Fruit fly (Drosophila melanogaster) whole organism, pupa: ENCODE data around the gene Nup160.

Experiments used
- CG10348 ChIP-seq: fragments of 200-800 bp; sonication (Bioruptor generic); IDR thresholded peaks from 2 replicates; pipeline ENCODE4 v1.3.6; 2022; ENCODE audit warnings: missing biosample characterization, missing genetic modification characterization
- CG12605 ChIP-seq: fragments of 200-800 bp; sonication (Bioruptor generic); IDR thresholded peaks from 2 replicates; pipeline ENCODE4 v1.3.6; 2022; ENCODE audit warnings: missing biosample characterization, missing genetic modification characterization
- CG13204 ChIP-seq: fragments of 200-800 bp; sonication (Bioruptor generic); optimal IDR thresholded peaks from 2 replicates; lab custom pipeline; 2018; ENCODE audit warnings: missing biosample characterization, mild to moderate bottlenecking, missing genetic modification characterization, moderate library complexity
- CG14655 ChIP-seq: fragments of 200-800 bp; sonication (Bioruptor generic); optimal IDR thresholded peaks from 3 replicates; lab custom pipeline; 2017; ENCODE audit warnings: mild to moderate bottlenecking, missing biosample characterization, missing genetic modification reagents, missing genetic modification characterization
- CG15710 ChIP-seq: fragments of 200-800 bp; sonication (Bioruptor generic); optimal IDR thresholded peaks from 2 replicates; lab custom pipeline; 2018; ENCODE audit warnings: missing biosample characterization, mild to moderate bottlenecking, missing genetic modification characterization, moderate library complexity
- CG17806 ChIP-seq: fragments of 200-800 bp; sonication (Bioruptor generic); optimal IDR thresholded peaks from 2 replicates; lab custom pipeline; 2018; ENCODE audit warnings: missing biosample characterization, mild to moderate bottlenecking, missing genetic modification characterization, moderate library complexity
- CG32121 ChIP-seq: fragments of 200-800 bp; sonication (Bioruptor generic); IDR thresholded peaks from 2 replicates; pipeline ENCODE4 v1.3.6; 2022; ENCODE audit warnings: missing biosample characterization, missing genetic modification characterization
- CG34367 ChIP-seq: fragments of 200-800 bp; sonication (Bioruptor generic); optimal IDR thresholded peaks from 2 replicates; lab custom pipeline; 2018; ENCODE audit warnings: missing biosample characterization, mild to moderate bottlenecking, missing genetic modification characterization
- CG4496 ChIP-seq: fragments of 200-800 bp; sonication (Bioruptor generic); IDR thresholded peaks from 3 replicates; pipeline ENCODE4 v1.3.6; 2022; ENCODE audit warnings: missing biosample characterization, missing genetic modification characterization
- CG8159 ChIP-seq: fragments of 200-800 bp; sonication (Bioruptor generic); optimal IDR thresholded peaks from 3 replicates; lab custom pipeline; 2018; ENCODE audit warnings: missing biosample characterization, mild to moderate bottlenecking, missing genetic modification characterization, moderate library complexity
- CG8301 ChIP-seq: fragments of 200-800 bp; sonication (Bioruptor generic); optimal IDR thresholded peaks from 2 replicates; lab custom pipeline; 2018; ENCODE audit warnings: missing biosample characterization, mild to moderate bottlenecking, missing genetic modification characterization
- CG9948 ChIP-seq: fragments of 200-800 bp; sonication (Bioruptor generic); optimal IDR thresholded peaks from 2 replicates; lab custom pipeline; 2018; ENCODE audit warnings: missing biosample characterization, mild to moderate bottlenecking, missing genetic modification characterization, moderate library complexity
- D1 ChIP-seq: fragments of 200-800 bp; sonication (Bioruptor generic); optimal IDR thresholded peaks from 2 replicates; lab custom pipeline; 2018; ENCODE audit warnings: missing biosample characterization, mild to moderate bottlenecking, missing genetic modification characterization, moderate library complexity
- EcR ChIP-seq: fragments of 200-800 bp; sonication (Bioruptor generic); optimal IDR thresholded peaks from 3 replicates; lab custom pipeline; 2019; ENCODE audit warnings: missing biosample characterization, missing genetic modification characterization, mild to moderate bottlenecking, moderate library complexity, missing genetic modification reagents
- Ets98B ChIP-seq: fragments of 200-800 bp; sonication (Bioruptor generic); IDR thresholded peaks from 2 replicates; pipeline ENCODE4 v1.3.6; 2022; ENCODE audit warnings: missing biosample characterization, missing genetic modification characterization
- Pif1A ChIP-seq: fragments of 200-800 bp; sonication (Bioruptor generic); optimal IDR thresholded peaks from 3 replicates; lab custom pipeline; 2016; ENCODE audit warnings: missing biosample characterization, missing genetic modification characterization
- Pif1B ChIP-seq: fragments of 200-800 bp; sonication (Bioruptor generic); optimal IDR thresholded peaks from 3 replicates; lab custom pipeline; 2016; ENCODE audit warnings: missing biosample characterization, missing genetic modification characterization
- Snoo ChIP-seq: fragments of 200-800 bp; sonication (Bioruptor generic); optimal IDR thresholded peaks from 3 replicates; lab custom pipeline; 2017; ENCODE audit warnings: missing biosample characterization, mild to moderate bottlenecking, missing genetic modification characterization, inconsistent platforms
- fd96Ca ChIP-seq: fragments of 200-800 bp; sonication (Bioruptor generic); IDR thresholded peaks from 3 replicates; pipeline ENCODE4 v1.3.6; 2022; ENCODE audit warnings: missing biosample characterization, missing genetic modification characterization
- gl ChIP-seq: fragments of 200-800 bp; sonication (Bioruptor generic); optimal IDR thresholded peaks from 2 replicates; lab custom pipeline; 2018; ENCODE audit warnings: missing biosample characterization, mild to moderate bottlenecking, missing genetic modification characterization
- rn ChIP-seq: fragments of 200-800 bp; sonication (Bioruptor generic); IDR thresholded peaks from 2 replicates; pipeline ENCODE4 v1.3.6; 2022; ENCODE audit warnings: missing biosample characterization, missing genetic modification characterization

The Nup160 gene

DNA sequence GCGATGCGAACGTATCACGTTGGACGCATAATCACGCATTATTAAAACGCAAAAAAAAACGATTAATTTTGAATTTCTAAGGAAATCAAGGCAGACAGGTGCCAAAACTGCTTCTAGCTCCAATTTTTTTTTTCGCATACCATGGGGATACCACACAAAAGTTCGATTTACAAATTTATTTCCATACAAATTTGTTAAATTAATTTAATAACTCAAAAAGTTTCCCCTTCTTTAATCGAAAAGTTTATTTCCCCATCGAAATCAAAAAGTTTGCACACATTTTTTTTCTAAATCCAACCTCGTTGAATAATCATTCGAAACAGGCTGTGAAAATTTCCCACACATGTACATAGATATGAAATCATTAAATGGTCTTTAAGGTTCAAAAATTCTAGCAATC is 21.7 kb downstream of the Nup160 start, which contains the start of gene CG31867:
Gene CG31867 (minus strand): TSS at position 101 of the 400 bp plus-strand sequence.
- TF ChIP-seq CG10348 (no peak), D1 (no peak), CG14655 (no peak), Ets98B (GFP tag; lab: Robert Waterston, UW) (no peak), CG9948 (tag; lab: Kevin White, UChicago) (no peak), CG15710 (tag; lab: Kevin White, UChicago) (no peak), EcR (GFP tag; lab: Kevin White, UChicago) (no peak), CG4496 (GFP tag; lab: Robert Waterston, UW) (no peak), CG34367 (tag; lab: Kevin White, UChicago) (no peak), fd96Ca (GFP tag; lab: Robert Waterston, UW) (no peak), gl (no peak), CG12605 (GFP tag; lab: Robert Waterston, UW) (no peak), CG8159 (no peak), Pif1A (no peak), CG32121 (GFP tag; lab: Robert Waterston, UW) (no peak), CG17806 (tag; lab: Kevin White, UChicago) (no peak), Snoo (tag; lab: Kevin White, UChicago) (no peak), rn (GFP tag; lab: Robert Waterston, UW) (no peak), CG13204 (GFP tag; lab: Kevin White, UChicago) (no peak), Pif1B (GFP tag; lab: Kevin White, UChicago) (no peak)
- TF ChIP-seq, all 21 proteins: peak for 0

DNA sequence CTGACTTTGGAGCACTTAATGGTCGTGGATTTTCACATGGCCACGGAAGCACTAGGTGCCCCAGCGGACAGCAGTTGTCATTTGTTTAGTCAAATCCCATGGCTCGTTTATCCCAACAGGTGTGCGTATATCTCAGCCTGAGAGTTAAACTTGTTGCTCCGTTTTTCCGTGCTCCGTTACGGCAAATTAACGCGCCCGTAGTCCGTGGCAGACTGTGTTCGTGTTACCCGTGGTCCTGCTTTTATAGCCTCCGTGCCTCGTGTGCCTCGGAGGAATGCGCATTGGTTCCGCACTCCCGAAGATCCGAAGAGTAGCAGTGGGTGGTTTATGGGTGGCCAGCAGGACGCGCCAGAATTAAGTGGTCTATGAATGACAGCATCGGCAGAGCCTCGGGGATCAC is 25.4 kb downstream of the Nup160 start, which contains the start of gene Gyc32E:
Gene Gyc32E (minus strand): TSS at position 133 of the 400 bp plus-strand sequence.
- no peak for TF ChIP-seq CG8159
- no peak for TF ChIP-seq fd96Ca (GFP tag; lab: Robert Waterston, UW)
- TF ChIP-seq Pif1A = no peak
- no peak for TF ChIP-seq CG34367 (tag; lab: Kevin White, UChicago)
- no peak for TF ChIP-seq CG17806 (tag; lab: Kevin White, UChicago)
- TF ChIP-seq CG4496 (GFP tag; lab: Robert Waterston, UW) = no peak
- no peak for TF ChIP-seq CG12605 (GFP tag; lab: Robert Waterston, UW)
- TF ChIP-seq CG15710 (tag; lab: Kevin White, UChicago) = no peak
- TF ChIP-seq EcR (GFP tag; lab: Kevin White, UChicago) = no peak
- no peak for TF ChIP-seq Snoo (tag; lab: Kevin White, UChicago)
- no peak for TF ChIP-seq gl
- no peak for TF ChIP-seq Ets98B (GFP tag; lab: Robert Waterston, UW)
- TF ChIP-seq Pif1B (GFP tag; lab: Kevin White, UChicago) = no peak
- TF ChIP-seq CG10348 = no peak
- no peak for TF ChIP-seq CG14655
- TF ChIP-seq CG9948 (tag; lab: Kevin White, UChicago) = no peak
- TF ChIP-seq CG8301 (tag; lab: Kevin White, UChicago) = no peak
- TF ChIP-seq rn (GFP tag; lab: Robert Waterston, UW) = no peak
- TF ChIP-seq CG32121 (GFP tag; lab: Robert Waterston, UW) = no peak

DNA sequence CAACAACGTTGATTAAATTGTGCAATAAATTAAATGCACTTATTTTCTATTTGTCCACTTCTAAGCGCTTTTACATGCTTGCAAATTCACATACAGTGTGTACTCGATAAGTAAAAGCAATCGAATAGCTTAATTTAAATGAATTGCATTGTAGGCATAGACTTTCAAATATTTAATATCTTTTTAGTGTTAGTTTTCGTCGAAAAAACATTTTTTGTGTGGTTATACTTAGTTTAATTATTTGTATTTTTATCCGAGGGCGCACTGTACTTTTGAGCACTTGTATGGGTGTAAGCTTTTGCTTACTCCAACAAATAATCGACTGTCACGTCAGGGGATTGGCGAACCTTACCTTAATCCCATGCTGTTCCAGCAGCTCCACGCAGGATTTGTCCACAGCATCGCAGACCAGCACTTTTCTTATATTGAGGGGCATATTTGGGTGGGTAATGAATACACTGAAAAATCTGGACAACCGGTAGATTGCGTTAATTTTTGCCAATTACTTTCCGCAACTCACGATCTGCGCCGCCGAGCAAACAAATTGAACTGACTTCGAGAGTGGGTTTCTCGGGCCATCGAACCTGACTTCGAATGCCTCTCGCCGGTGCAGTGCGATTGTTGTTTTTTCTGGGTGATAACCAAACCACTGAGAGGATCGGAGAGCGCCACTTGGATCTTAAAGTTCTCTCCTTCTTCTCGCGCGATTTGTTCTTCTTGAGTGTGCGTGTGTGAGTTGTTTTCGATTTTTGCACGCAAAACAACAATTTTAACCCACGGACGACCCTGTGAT is 31.8 kb downstream of the Nup160 start, which contains the start of gene CG6287:
Gene CG6287 (minus strand): TSS at position 556 of the 793 bp plus-strand sequence.
- TF ChIP-seq Pif1A = peak; percentile 94
- TF ChIP-seq CG17806 (tag; lab: Kevin White, UChicago) = peak; percentile 93
- TF ChIP-seq gl = peak; percentile 71
- peak; percentile 85 for TF ChIP-seq CG34367 (tag; lab: Kevin White, UChicago)
- peak; percentile 57 for TF ChIP-seq D1
- TF ChIP-seq Ets98B (GFP tag; lab: Robert Waterston, UW) = peak; percentile 97
- TF ChIP-seq CG15710 (tag; lab: Kevin White, UChicago) = peak; percentile 90
- peak; percentile 93 for TF ChIP-seq Snoo (tag; lab: Kevin White, UChicago)
- peak; percentile 87 for TF ChIP-seq CG10348
- TF ChIP-seq CG8301 (tag; lab: Kevin White, UChicago) = peak; percentile 95
- no peak for TF ChIP-seq CG13204 (GFP tag; lab: Kevin White, UChicago)
- peak; percentile 87 for TF ChIP-seq CG12605 (GFP tag; lab: Robert Waterston, UW)
- peak; percentile 92 for TF ChIP-seq CG8159
- peak; percentile 92 for TF ChIP-seq CG9948 (tag; lab: Kevin White, UChicago)
- TF ChIP-seq CG4496 (GFP tag; lab: Robert Waterston, UW) = peak; percentile 98
- TF ChIP-seq EcR (GFP tag; lab: Kevin White, UChicago) = peak; percentile 99
- peak; percentile 81 for TF ChIP-seq fd96Ca (GFP tag; lab: Robert Waterston, UW)
- TF ChIP-seq CG32121 (GFP tag; lab: Robert Waterston, UW) = peak; percentile 97
- TF ChIP-seq Pif1B (GFP tag; lab: Kevin White, UChicago) = peak; percentile 86
- peak; percentile 94 for TF ChIP-seq CG14655
- TF ChIP-seq rn (GFP tag; lab: Robert Waterston, UW) = peak; percentile 94

DNA sequence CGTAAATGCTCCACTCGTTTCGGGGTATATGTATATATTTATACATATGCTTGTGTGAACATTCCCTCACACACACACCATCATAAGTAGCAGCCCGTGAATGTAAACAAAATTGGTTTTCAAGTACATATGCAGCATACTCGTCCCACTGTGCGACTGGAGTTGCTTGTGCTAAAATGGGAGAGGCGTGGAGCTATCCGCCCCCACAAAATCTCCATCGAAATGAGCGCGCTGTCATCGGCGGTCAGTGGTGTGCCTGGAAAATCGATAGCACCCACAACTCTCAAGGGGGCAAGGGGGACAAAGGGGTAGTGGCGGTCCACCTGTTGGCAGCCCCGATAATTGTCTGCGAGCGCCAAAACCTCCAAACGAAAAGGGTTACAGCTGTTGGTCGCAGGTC is 44.4 kb downstream of the Nup160 start:
- TF ChIP-seq CG9948 (tag; lab: Kevin White, UChicago) (no peak), CG15710 (tag; lab: Kevin White, UChicago) (no peak), CG4496 (GFP tag; lab: Robert Waterston, UW) (0 out of 3 replicates have a peak, but pooled peaks have one; percentile 38), CG14655 (no peak), CG17806 (tag; lab: Kevin White, UChicago) (no peak), CG12605 (GFP tag; lab: Robert Waterston, UW) (peak; percentile 79), Snoo (tag; lab: Kevin White, UChicago) (no peak), fd96Ca (GFP tag; lab: Robert Waterston, UW) (0 out of 3 replicates have a peak, but pooled peaks have one; percentile 29)
